Fruit fly (Drosophila melanogaster) whole organism, embryonic: Measurements from ENCODE around the gene CG17906.

ENCODE experiments used
- B-H1 ChIP-seq: fragments of 200-800 bp; sonication (Bioruptor generic); IDR thresholded peaks from 3 replicates; pipeline ENCODE4 v1.3.6; 2022; ENCODE audit warnings: missing biosample characterization, missing genetic modification characterization
- BEAF-32 ChIP-seq: fragments of 200-800 bp; sonication (Bioruptor generic); optimal IDR thresholded peaks from 3 replicates; lab custom pipeline; 2017; ENCODE audit warnings: missing biosample characterization, missing genetic modification characterization, mild to moderate bottlenecking, moderate library complexity, missing genetic modification reagents
- BtbVII ChIP-seq: fragments of 200-800 bp; sonication (Bioruptor generic); optimal IDR thresholded peaks from 3 replicates; lab custom pipeline; 2017; ENCODE audit warnings: missing biosample characterization, mild to moderate bottlenecking, missing genetic modification characterization
- CG13775 ChIP-seq: fragments of 200-800 bp; sonication (Bioruptor generic); optimal IDR thresholded peaks from 3 replicates; lab custom pipeline; 2017; ENCODE audit warnings: missing biosample characterization, mild to moderate bottlenecking, missing genetic modification characterization
- CG15269 ChIP-seq: fragments of 200-800 bp; sonication (Bioruptor generic); optimal IDR thresholded peaks from 2 replicates; lab custom pipeline; 2018; ENCODE audit warnings: missing biosample characterization, mild to moderate bottlenecking, missing genetic modification characterization, moderate library complexity
- CG1529 ChIP-seq: fragments of 200-800 bp; sonication (Bioruptor generic); optimal IDR thresholded peaks from 3 replicates; lab custom pipeline; 2018; ENCODE audit warnings: missing biosample characterization, missing genetic modification characterization
- CG16815 ChIP-seq: fragments of 200-800 bp; sonication (Bioruptor generic); optimal IDR thresholded peaks from 3 replicates; lab custom pipeline; 2017; ENCODE audit warnings: missing biosample characterization, mild to moderate bottlenecking, missing genetic modification characterization
- CG17612 ChIP-seq: fragments of 200-800 bp; sonication (Bioruptor generic); IDR thresholded peaks from 2 replicates; pipeline ENCODE4 v1.3.6; 2022; ENCODE audit warnings: missing biosample characterization, missing genetic modification characterization
- CG1792 ChIP-seq: fragments of 200-800 bp; sonication (Bioruptor generic); optimal IDR thresholded peaks from 2 replicates; lab custom pipeline; 2016; ENCODE audit warnings: missing biosample characterization, missing genetic modification characterization
- CG2875 ChIP-seq: fragments of 200-800 bp; sonication (Bioruptor generic); optimal IDR thresholded peaks from 2 replicates; lab custom pipeline; 2017; ENCODE audit warnings: missing biosample characterization, mild to moderate bottlenecking, missing genetic modification characterization, missing genetic modification reagents
- CG31388 ChIP-seq: fragments of 200-800 bp; sonication (Bioruptor generic); optimal IDR thresholded peaks from 2 replicates; lab custom pipeline; 2016; ENCODE audit warnings: missing biosample characterization, missing genetic modification characterization
- CG33213 ChIP-seq: fragments of 200-800 bp; sonication (Bioruptor generic); optimal IDR thresholded peaks from 3 replicates; lab custom pipeline; 2016; ENCODE audit warnings: missing biosample characterization, missing genetic modification characterization
- CG3838 ChIP-seq: fragments of 200-800 bp; sonication (Bioruptor generic); optimal IDR thresholded peaks from 3 replicates; lab custom pipeline; 2016; ENCODE audit warnings: missing biosample characterization, missing genetic modification characterization
- CG3995 ChIP-seq: fragments of 200-800 bp; sonication (Bioruptor generic); optimal IDR thresholded peaks from 3 replicates; lab custom pipeline; 2016; ENCODE audit warnings: missing biosample characterization, missing genetic modification characterization
- CG4328 ChIP-seq: fragments of 200-800 bp; sonication (Bioruptor generic); optimal IDR thresholded peaks from 3 replicates; lab custom pipeline; 2017; ENCODE audit warnings: missing biosample characterization, missing genetic modification reagents, missing genetic modification characterization
- CG5245 ChIP-seq: fragments of 200-800 bp; sonication (Bioruptor generic); optimal IDR thresholded peaks from 3 replicates; lab custom pipeline; 2016; ENCODE audit warnings: missing biosample characterization, missing genetic modification characterization
- CG7745 ChIP-seq: fragments of 200-800 bp; sonication (Bioruptor generic); optimal IDR thresholded peaks from 2 replicates; lab custom pipeline; 2018; ENCODE audit warnings: missing biosample characterization, mild to moderate bottlenecking, missing genetic modification characterization, moderate library complexity
- CG7928 ChIP-seq: fragments of 200-800 bp; sonication (Bioruptor generic); optimal IDR thresholded peaks from 2 replicates; lab custom pipeline; 2017; ENCODE audit warnings: missing biosample characterization, mild to moderate bottlenecking, missing genetic modification characterization
- CG8944 ChIP-seq: fragments of 200-800 bp; sonication (Bioruptor generic); optimal IDR thresholded peaks from 3 replicates; lab custom pipeline; 2016; ENCODE audit warnings: missing biosample characterization, missing genetic modification characterization
- CHES-1-like ChIP-seq: fragments of 200-800 bp; sonication (Bioruptor generic); optimal IDR thresholded peaks from 2 replicates; lab custom pipeline; 2016; ENCODE audit warnings: missing biosample characterization, missing genetic modification characterization
- Doc3 ChIP-seq: fragments of 200-800 bp; sonication (Bioruptor generic); IDR thresholded peaks from 3 replicates; pipeline ENCODE4 v1.3.6; 2022; ENCODE audit warnings: missing biosample characterization, missing genetic modification characterization; ENCODE audit not compliant: partially characterized antibody
- Eip74EF ChIP-seq, 2 experiments: fragments of 200-800 bp in 1 of 2; fragments of >200 bp in 1 of 2; sonication (Bioruptor generic) in 1 of 2; optimal IDR thresholded peaks; 2 replicates each; lab custom pipeline; 2017 to 2019; ENCODE audit warnings: missing biosample characterization in 2 of 2, missing genetic modification characterization in 2 of 2, mild to moderate bottlenecking in 1 of 2, moderate library complexity in 1 of 2
- Fer1 ChIP-seq: fragments of 200-800 bp; sonication (Bioruptor generic); optimal IDR thresholded peaks from 2 replicates; lab custom pipeline; 2017; ENCODE audit warnings: missing biosample characterization, mild to moderate bottlenecking, missing genetic modification characterization
- GATAe ChIP-seq: fragments of 200-800 bp; sonication (Bioruptor generic); conservative IDR thresholded peaks from 2 replicates; pipeline ENCODE4 v1.3.6; 2022; ENCODE audit warnings: missing biosample characterization, missing genetic modification characterization
- HHEX ChIP-seq: fragments of 200-800 bp; sonication (Bioruptor generic); optimal IDR thresholded peaks from 3 replicates; lab custom pipeline; 2017; ENCODE audit warnings: missing biosample characterization, mild to moderate bottlenecking, missing genetic modification characterization, missing genetic modification reagents
- HLHmδ ChIP-seq: fragments of 200-800 bp; sonication (Bioruptor generic); optimal IDR thresholded peaks from 2 replicates; lab custom pipeline; 2018; ENCODE audit warnings: missing biosample characterization, mild to moderate bottlenecking, missing genetic modification characterization, moderate library complexity
- Kr ChIP-seq: fragments of 200-800 bp; sonication (Bioruptor generic); optimal IDR thresholded peaks from 2 replicates; lab custom pipeline; 2017; ENCODE audit warnings: missing biosample characterization, mild to moderate bottlenecking, missing genetic modification characterization
- MTF-1 ChIP-seq: fragments of 200-800 bp; sonication (Bioruptor generic); optimal IDR thresholded peaks from 2 replicates; lab custom pipeline; 2018; ENCODE audit warnings: missing biosample characterization, mild to moderate bottlenecking, missing genetic modification characterization, borderline replicate concordance
- Med ChIP-seq: fragments of 200-800 bp; sonication (Bioruptor generic); peaks from one replicate; lab custom pipeline; 2016; ENCODE audit warnings: missing biosample characterization, missing genetic modification characterization, mild to moderate bottlenecking, inconsistent platforms, moderate library complexity
- Meics ChIP-seq: fragments of 200-800 bp; sonication (Bioruptor generic); optimal IDR thresholded peaks from 2 replicates; lab custom pipeline; 2017; ENCODE audit warnings: missing biosample characterization, mild to moderate bottlenecking, missing genetic modification characterization
- Mrtf ChIP-seq: fragments of 200-800 bp; sonication (Bioruptor generic); IDR thresholded peaks from 3 replicates; pipeline ENCODE4 v1.3.6; 2022; ENCODE audit warnings: missing biosample characterization, missing genetic modification characterization
- Neu2 ChIP-seq: fragments of 200-800 bp; sonication (Bioruptor generic); optimal IDR thresholded peaks from 3 replicates; lab custom pipeline; 2016; ENCODE audit warnings: missing biosample characterization, missing genetic modification characterization, borderline replicate concordance
- Pdp1 ChIP-seq, 2 experiments: fragments of 200-800 bp; sonication (Bioruptor generic); optimal IDR thresholded peaks; 3 replicates each; lab custom pipeline; 2016; ENCODE audit warnings: missing biosample characterization in 2 of 2, missing genetic modification characterization in 2 of 2, mild to moderate bottlenecking in 1 of 2, moderate library complexity in 1 of 2
- Poxn ChIP-seq: fragments of 200-800 bp; sonication (Bioruptor generic); IDR thresholded peaks from 2 replicates; pipeline ENCODE4 v1.3.6; 2022; ENCODE audit warnings: missing biosample characterization, missing genetic modification characterization
- Stat92E ChIP-seq, 3 experiments: fragments of >200 bp in 2 of 3; fragments of 200-800 bp in 1 of 3; sonication (Bioruptor generic) in 1 of 3; optimal IDR thresholded peaks; 2 replicates each; lab custom pipeline; 2017 to 2019; ENCODE audit warnings: missing biosample characterization in 3 of 3, missing genetic modification characterization in 3 of 3, mild to moderate bottlenecking in 1 of 3, moderate library complexity in 1 of 3
- Usf ChIP-seq: fragments of 200-800 bp; sonication (Bioruptor generic); optimal IDR thresholded peaks from 2 replicates; lab custom pipeline; 2017; ENCODE audit warnings: missing genotype, missing biosample characterization, missing genetic modification characterization
- Xbp1 ChIP-seq: fragments of 200-800 bp; sonication (Bioruptor generic); optimal IDR thresholded peaks from 3 replicates; lab custom pipeline; 2016; ENCODE audit warnings: missing biosample characterization, mild to moderate bottlenecking, missing genetic modification characterization
- Xrp1 ChIP-seq: fragments of 200-800 bp; sonication (Bioruptor generic); IDR thresholded peaks from 2 replicates; pipeline ENCODE4 v1.3.6; 2022; ENCODE audit warnings: missing biosample characterization, missing genetic modification characterization
- bab2 ChIP-seq: fragments of 200-800 bp; sonication (Bioruptor generic); optimal IDR thresholded peaks from 2 replicates; lab custom pipeline; 2016; ENCODE audit warnings: missing biosample characterization, missing genetic modification characterization
- cad ChIP-seq: fragments of >200 bp; optimal IDR thresholded peaks from 2 replicates; lab custom pipeline; 2017; ENCODE audit warnings: missing biosample characterization, missing genetic modification characterization
- cas ChIP-seq: fragments of 200-800 bp; sonication (Bioruptor generic); IDR thresholded peaks from 2 replicates; pipeline ENCODE4 v1.3.6; 2022; ENCODE audit warnings: missing biosample characterization, missing genetic modification characterization
- cg ChIP-seq: fragments of 200-800 bp; sonication (Bioruptor generic); optimal IDR thresholded peaks from 3 replicates; lab custom pipeline; 2019; ENCODE audit warnings: missing biosample characterization, mild to moderate bottlenecking, missing genetic modification characterization, moderate library complexity
- da ChIP-seq: fragments of 200-800 bp; sonication (Bioruptor generic); optimal IDR thresholded peaks from 2 replicates; lab custom pipeline; 2016; ENCODE audit warnings: missing biosample characterization, missing genetic modification characterization
- fu2 ChIP-seq: fragments of 200-800 bp; sonication (Bioruptor generic); optimal IDR thresholded peaks from 2 replicates; lab custom pipeline; 2016; ENCODE audit warnings: missing biosample characterization, missing genetic modification characterization
- inv ChIP-seq: fragments of 200-800 bp; sonication (Bioruptor generic); IDR thresholded peaks from 2 replicates; pipeline ENCODE4 v1.3.6; 2022; ENCODE audit warnings: missing biosample characterization, missing genetic modification characterization; ENCODE audit not compliant: partially characterized antibody
- jigr1 ChIP-seq: fragments of 200-800 bp; sonication (Bioruptor generic); IDR thresholded peaks from 3 replicates; pipeline ENCODE4 v1.3.6; 2022; ENCODE audit warnings: missing biosample characterization, missing genetic modification characterization
- mirr ChIP-seq: fragments of 200-800 bp; sonication (Bioruptor generic); optimal IDR thresholded peaks from 3 replicates; lab custom pipeline; 2018; ENCODE audit warnings: missing biosample characterization, mild to moderate bottlenecking, missing genetic modification characterization
- slp2 ChIP-seq: fragments of 200-800 bp; sonication (Bioruptor generic); optimal IDR thresholded peaks from 2 replicates; lab custom pipeline; 2016; ENCODE audit warnings: missing biosample characterization, missing genetic modification characterization
- usp ChIP-seq: fragments of >200 bp; optimal IDR thresholded peaks from 2 replicates; lab custom pipeline; 2017; ENCODE audit warnings: missing biosample characterization, missing genetic modification characterization
- wdn ChIP-seq: fragments of 200-800 bp; sonication (Bioruptor generic); IDR thresholded peaks from 2 replicates; pipeline ENCODE4 v1.3.6; 2022; ENCODE audit warnings: missing biosample characterization, missing genetic modification characterization

CG17906 gene

dm6 chr2L:8997285-8997684 lies 3.1 kb downstream of the CG17906 start, which contains the start of the genes alien and CG18661 (continued):
- peak; percentile 43; the same call in 1 of the 2 replicates for TF ChIP-seq inv
- TF ChIP-seq CHES-1-like (GFP tag; lab: Kevin White, UChicago), result peak; percentile 85
- peak; percentile 81 for TF ChIP-seq Mrtf
- peak; percentile 73 for TF ChIP-seq BEAF-32 (GFP tag; lab: Kevin White, UChicago)
- peak; percentile 10 for TF ChIP-seq CG4328
- TF ChIP-seq fu2 (GFP tag; lab: Kevin White, UChicago), result peak; percentile 86
- peak; percentile 28 for TF ChIP-seq CG5245 (GFP tag; lab: Kevin White, UChicago)
- no peak for TF ChIP-seq cad (GFP tag; lab: Kevin White, UChicago)
- peak; percentile 79 for TF ChIP-seq CG8944 (GFP tag; lab: Kevin White, UChicago)
- peak; percentile 71 for TF ChIP-seq CG13775
- peak; percentile 68 for TF ChIP-seq Usf (GFP tag; lab: Kevin White, UChicago)
- TF ChIP-seq CG31388, result no peak
- TF ChIP-seq CG3995 (GFP tag; lab: Kevin White, UChicago), result peak; percentile 98
- TF ChIP-seq wdn, result peak; percentile 77
- TF ChIP-seq da (GFP tag; lab: Kevin White, UChicago), result peak; percentile 30
- TF ChIP-seq Meics (GFP tag; lab: Kevin White, UChicago), result peak; percentile 47
- peak; percentile 91 for TF ChIP-seq CG7928 (GFP tag; lab: Kevin White, UChicago)
- peak; percentile 54; the same call in 1 of the 2 replicates for TF ChIP-seq Poxn (GFP tag; lab: Robert Waterston, UW)
- no peak for TF ChIP-seq Eip74EF (GFP tag; optimal IDR thresholded peaks at IDR 0.05; lab: Kevin White, UChicago)
- no peak for TF ChIP-seq Kr (GFP tag; lab: Kevin White, UChicago)
- peak; percentile 97 for TF ChIP-seq jigr1 (GFP tag; lab: Robert Waterston, UW)
- peak; percentile 80 for TF ChIP-seq bab2 (GFP tag; lab: Kevin White, UChicago)
- TF ChIP-seq GATAe (GFP tag; lab: Robert Waterston, UW), result peak; percentile 55; the same call in 1 of the 2 replicates
- TF ChIP-seq Xrp1, result peak; percentile 85
- TF ChIP-seq CG7745 (tag; lab: Kevin White, UChicago), result no peak
- peak; percentile 54 for TF ChIP-seq Fer1 (GFP tag; lab: Kevin White, UChicago)
- TF ChIP-seq CG1529 (GFP tag; lab: Kevin White, UChicago), result no peak
- TF ChIP-seq cg (GFP tag; lab: Kevin White, UChicago), result no peak
- TF ChIP-seq Neu2 (GFP tag; lab: Kevin White, UChicago), result peak; percentile 45
- TF ChIP-seq slp2, result peak; percentile 91
- peak; percentile 96 for TF ChIP-seq cas (GFP tag; lab: Robert Waterston, UW)
- peak; percentile 30 for TF ChIP-seq HHEX
- TF ChIP-seq CG1792 (GFP tag; lab: Kevin White, UChicago), result peak; percentile 57
- TF ChIP-seq CG17612 (GFP tag; lab: Robert Waterston, UW), result peak; percentile 45
- TF ChIP-seq Stat92E (GFP tag; optimal IDR thresholded peaks at IDR 0.05; lab: Kevin White, UChicago), result peak in 1 of 3 experiments; percentile 40
- TF ChIP-seq usp (GFP tag; lab: Kevin White, UChicago), result no peak
- TF ChIP-seq Doc3 (GFP tag; lab: Robert Waterston, UW), result no peak
- TF ChIP-seq Pdp1 (GFP tag; optimal IDR thresholded peaks at IDR 0.05; lab: Kevin White, UChicago), result peak; percentile 75 to 97
- peak; percentile 90 for TF ChIP-seq CG16815 (GFP tag; lab: Kevin White, UChicago)
- TF ChIP-seq CG33213 (GFP tag; lab: Kevin White, UChicago), result peak; percentile 88
- peak; percentile 84 for TF ChIP-seq B-H1 (GFP tag; lab: Robert Waterston, UW)
- no peak for TF ChIP-seq BtbVII (GFP tag; lab: Kevin White, UChicago)
- TF ChIP-seq HLHmδ (GFP tag; lab: Kevin White, UChicago), result no peak
- TF ChIP-seq MTF-1 (GFP tag; lab: Kevin White, UChicago), result no peak
- peak; percentile 98 for TF ChIP-seq Xbp1 (GFP tag; lab: Kevin White, UChicago)
- TF ChIP-seq Med, result peak; percentile 96
- TF ChIP-seq CG2875 (GFP tag; lab: Kevin White, UChicago), result peak; percentile 11
- TF ChIP-seq CG3838, result peak; percentile 74
- peak; percentile 50 for TF ChIP-seq CG15269 (tag; lab: Kevin White, UChicago)
- peak; percentile 23 for TF ChIP-seq mirr (GFP tag; lab: Kevin White, UChicago)
